Worm (Caenorhabditis elegans): ENCODE data around the gene F44E7.7.

F44E7.7 gene

DNA sequence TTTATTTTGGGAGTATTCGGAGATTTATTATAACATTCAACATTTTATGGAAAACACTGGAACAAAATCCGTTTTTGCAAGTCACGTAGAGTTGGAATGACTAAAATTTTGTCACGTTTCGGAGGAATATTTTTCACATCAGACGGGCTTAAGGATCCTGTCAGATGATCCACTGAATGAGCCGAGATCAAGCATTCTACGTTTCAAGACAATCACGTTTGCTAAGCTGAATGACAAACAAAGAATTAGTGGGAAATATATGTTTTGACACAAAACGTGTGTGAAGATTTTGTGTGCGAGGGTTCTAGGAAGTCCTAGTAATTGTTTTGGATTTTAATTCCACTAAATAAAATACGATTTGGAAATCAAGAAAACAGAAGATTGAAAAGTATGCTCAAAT is 45.8 kb downstream of the F44E7.7 start:
- TF ChIP-seq unc-62 (GFP tag; optimal IDR thresholded peaks at IDR 0.05 in 1 of 2) (peak in 1 of 2 experiments; percentile 67), unc-62 (tag; optimal IDR thresholded peaks at IDR 0.05) (no peak), zip-2 (tag; optimal IDR thresholded peaks at IDR 0.05) (no peak)

- TF ChIP-seq D1046.2 (GFP tag; IDR thresholded peaks at IDR 0.05) = no peak
- TF ChIP-seq ZK546.5 (tag; optimal IDR thresholded peaks at IDR 0.05) = no peak
- no peak for TF ChIP-seq ces-1 (GFP tag; optimal IDR thresholded peaks at IDR 0.05)
- TF ChIP-seq nhr-42 (GFP tag; IDR thresholded peaks at IDR 0.05) = no peak
Measured at ce11 chrV:5736068-5736467, 49.2 kb downstream of the F44E7.7 start, which contains the start of gene K09H11.6. TSS of gene K09H11.6 (minus strand) at chrV:5736168.

All from whole organism, L4 larva.